Fruit fly (Drosophila melanogaster) whole organism, prepupa: ENCODE results near the gene Vha100-4.

ENCODE experiments used
- CG11294 ChIP-seq: fragments of 200-800 bp; sonication (Bioruptor generic); IDR thresholded peaks from 2 replicates; pipeline ENCODE4 v1.3.6; 2022; ENCODE audit warnings: missing biosample characterization, missing genetic modification characterization
- CG11762 ChIP-seq: fragments of 200-800 bp; sonication (Bioruptor generic); optimal IDR thresholded peaks from 3 replicates; lab custom pipeline; 2016; ENCODE audit warnings: missing biosample characterization, missing genetic modification characterization; ENCODE audit not compliant: insufficient read depth
- CG11902 ChIP-seq: fragments of 200-800 bp; sonication (Bioruptor generic); optimal IDR thresholded peaks from 3 replicates; lab custom pipeline; 2016; ENCODE audit warnings: missing biosample characterization, missing genetic modification characterization
- CG1621 ChIP-seq: fragments of 200-800 bp; sonication (Bioruptor generic); optimal IDR thresholded peaks from 3 replicates; lab custom pipeline; 2018; ENCODE audit warnings: missing biosample characterization, mild to moderate bottlenecking, missing genetic modification characterization
- CG16779 ChIP-seq: fragments of 200-800 bp; sonication (Bioruptor generic); optimal IDR thresholded peaks from 3 replicates; lab custom pipeline; 2017; ENCODE audit warnings: missing biosample characterization, mild to moderate bottlenecking, missing genetic modification characterization
- CG3032 ChIP-seq: fragments of 200-800 bp; optimal IDR thresholded peaks from 2 replicates; lab custom pipeline; 2019; ENCODE audit warnings: missing biosample characterization, mild to moderate bottlenecking, missing genetic modification characterization, moderate library complexity
- CG31627 ChIP-seq: fragments of 200-800 bp; sonication (Bioruptor generic); optimal IDR thresholded peaks from 3 replicates; lab custom pipeline; 2016; ENCODE audit warnings: missing biosample characterization, missing genetic modification characterization
- CG32006 ChIP-seq: fragments of 200-800 bp; sonication (Bioruptor generic); optimal IDR thresholded peaks from 3 replicates; lab custom pipeline; 2017; ENCODE audit warnings: missing biosample characterization, mild to moderate bottlenecking, missing genetic modification characterization
- CG34406 ChIP-seq: fragments of 200-800 bp; sonication (Bioruptor generic); optimal IDR thresholded peaks from 3 replicates; lab custom pipeline; 2016; ENCODE audit warnings: missing biosample characterization, missing genetic modification characterization
- CG4318 ChIP-seq: fragments of 200-800 bp; sonication (Bioruptor generic); optimal IDR thresholded peaks from 3 replicates; lab custom pipeline; 2017; ENCODE audit warnings: missing biosample characterization, mild to moderate bottlenecking, missing genetic modification characterization
- CG6163 ChIP-seq: fragments of 200-800 bp; sonication (Bioruptor generic); IDR thresholded peaks from 3 replicates; pipeline ENCODE4 v1.3.6; 2022; ENCODE audit warnings: missing biosample characterization, missing genetic modification characterization
- CG6276 ChIP-seq: fragments of 200-800 bp; sonication (Bioruptor generic); optimal IDR thresholded peaks from 2 replicates; lab custom pipeline; 2017; ENCODE audit warnings: missing biosample characterization, mild to moderate bottlenecking, missing genetic modification characterization
- CG6792 ChIP-seq: fragments of 200-800 bp; sonication (Bioruptor generic); optimal IDR thresholded peaks from 3 replicates; lab custom pipeline; 2016; ENCODE audit warnings: missing biosample characterization, missing genetic modification characterization
- CG6854 ChIP-seq: fragments of 200-800 bp; sonication (Bioruptor generic); optimal IDR thresholded peaks from 2 replicates; lab custom pipeline; 2017; ENCODE audit warnings: missing biosample characterization, mild to moderate bottlenecking, missing genetic modification characterization
- CG7368 ChIP-seq: fragments of 200-800 bp; sonication (Bioruptor generic); optimal IDR thresholded peaks from 3 replicates; lab custom pipeline; 2016; ENCODE audit warnings: missing biosample characterization, missing genetic modification characterization
- CG8119 ChIP-seq: fragments of 200-800 bp; sonication (Bioruptor generic); IDR thresholded peaks from 3 replicates; pipeline ENCODE4 v1.3.6; 2022; ENCODE audit warnings: missing biosample characterization, missing genetic modification characterization
- CG8319 ChIP-seq: fragments of 200-800 bp; sonication (Bioruptor generic); optimal IDR thresholded peaks from 3 replicates; lab custom pipeline; 2016; ENCODE audit warnings: missing biosample characterization, missing genetic modification characterization
- CG8632 ChIP-seq: fragments of 200-800 bp; sonication (Bioruptor generic); optimal IDR thresholded peaks from 3 replicates; lab custom pipeline; 2016; ENCODE audit warnings: missing biosample characterization, missing genetic modification characterization
- CG9139 ChIP-seq: fragments of 200-800 bp; sonication (Bioruptor generic); optimal IDR thresholded peaks from 3 replicates; lab custom pipeline; 2017; ENCODE audit warnings: missing biosample characterization, mild to moderate bottlenecking, missing genetic modification characterization
- Eip75B ChIP-seq: fragments of 200-800 bp; sonication (Bioruptor generic); optimal IDR thresholded peaks from 3 replicates; lab custom pipeline; 2016; ENCODE audit warnings: missing biosample characterization, missing genetic modification characterization
- Eip78C ChIP-seq: fragments of 200-800 bp; sonication (Bioruptor generic); peaks from one replicate; lab custom pipeline; 2016; ENCODE audit warnings: missing biosample characterization, missing genetic modification characterization
- Eip93F ChIP-seq: fragments of 200-800 bp; sonication (Bioruptor generic); optimal IDR thresholded peaks from 2 replicates; lab custom pipeline; 2016; ENCODE audit warnings: missing biosample characterization, mild to moderate bottlenecking, missing genetic modification characterization
- Ets96B ChIP-seq: fragments of 200-800 bp; optimal IDR thresholded peaks from 2 replicates; lab custom pipeline; 2019; ENCODE audit warnings: missing biosample characterization, mild to moderate bottlenecking, missing genetic modification characterization, moderate library complexity
- Gug ChIP-seq: fragments of 200-800 bp; sonication (Bioruptor generic); IDR thresholded peaks from 2 replicates; pipeline ENCODE4 v1.3.6; 2022; ENCODE audit warnings: missing biosample characterization, missing genetic modification characterization
- Hr39 ChIP-seq: fragments of 200-800 bp; sonication (Bioruptor generic); optimal IDR thresholded peaks from 2 replicates; lab custom pipeline; 2016; ENCODE audit warnings: missing biosample characterization, missing genetic modification characterization
- Hr4 ChIP-seq: fragments of 200-800 bp; sonication (Bioruptor generic); optimal IDR thresholded peaks from 3 replicates; lab custom pipeline; 2016; ENCODE audit warnings: missing biosample characterization, missing genetic modification characterization
- Lpt ChIP-seq: fragments of 200-800 bp; sonication (Bioruptor generic); optimal IDR thresholded peaks from 3 replicates; lab custom pipeline; 2016; ENCODE audit warnings: missing biosample characterization, missing genetic modification characterization
- OdsH ChIP-seq: fragments of 200-800 bp; sonication (Bioruptor generic); optimal IDR thresholded peaks from 3 replicates; lab custom pipeline; 2016; ENCODE audit warnings: missing biosample characterization, missing genetic modification characterization
- Smox ChIP-seq: fragments of 200-800 bp; sonication (Bioruptor generic); optimal IDR thresholded peaks from 3 replicates; lab custom pipeline; 2016; ENCODE audit warnings: missing biosample characterization, missing genetic modification characterization
- Sox102F ChIP-seq: fragments of 200-800 bp; sonication (Bioruptor generic); optimal IDR thresholded peaks from 2 replicates; lab custom pipeline; 2016; ENCODE audit warnings: missing biosample characterization, mild to moderate bottlenecking, missing genetic modification characterization
- Sox14 ChIP-seq: fragments of 200-800 bp; sonication (Bioruptor generic); optimal IDR thresholded peaks from 3 replicates; lab custom pipeline; 2016; ENCODE audit warnings: missing biosample characterization, missing genetic modification characterization
- achi ChIP-seq: fragments of 200-800 bp; sonication (Bioruptor generic); optimal IDR thresholded peaks from 3 replicates; lab custom pipeline; 2016; ENCODE audit warnings: missing biosample characterization, missing genetic modification characterization
- dac ChIP-seq: fragments of 200-800 bp; sonication (Bioruptor generic); optimal IDR thresholded peaks from 2 replicates; lab custom pipeline; 2017; ENCODE audit warnings: missing biosample characterization, mild to moderate bottlenecking, missing genetic modification characterization
- dsx ChIP-seq: fragments of 200-800 bp; optimal IDR thresholded peaks from 3 replicates; lab custom pipeline; 2019; ENCODE audit warnings: missing biosample characterization, mild to moderate bottlenecking, missing genetic modification characterization, moderate library complexity; ENCODE audit not compliant: poor library complexity, severe bottlenecking
- eg ChIP-seq: fragments of 200-800 bp; sonication (Bioruptor generic); IDR thresholded peaks from 3 replicates; pipeline ENCODE4 v1.3.6; 2022; ENCODE audit warnings: missing biosample characterization, missing genetic modification characterization
- esn ChIP-seq: fragments of 200-800 bp; sonication (Bioruptor generic); optimal IDR thresholded peaks from 2 replicates; lab custom pipeline; 2016; ENCODE audit warnings: missing biosample characterization, mild to moderate bottlenecking, missing genetic modification characterization, moderate library complexity
- fd59A ChIP-seq: fragments of 200-800 bp; sonication (Bioruptor generic); optimal IDR thresholded peaks from 2 replicates; lab custom pipeline; 2017; ENCODE audit warnings: missing biosample characterization, mild to moderate bottlenecking, missing genetic modification characterization, missing genetic modification reagents
- fd85E ChIP-seq: fragments of 200-800 bp; sonication (Bioruptor generic); optimal IDR thresholded peaks from 3 replicates; lab custom pipeline; 2016; ENCODE audit warnings: missing biosample characterization, missing genetic modification characterization
- fkh ChIP-seq: fragments of 200-800 bp; sonication (Bioruptor generic); optimal IDR thresholded peaks from 3 replicates; lab custom pipeline; 2017; ENCODE audit warnings: missing biosample characterization, mild to moderate bottlenecking, missing genetic modification characterization, moderate library complexity
- lz ChIP-seq: fragments of 200-800 bp; sonication (Bioruptor generic); optimal IDR thresholded peaks from 3 replicates; lab custom pipeline; 2016; ENCODE audit warnings: missing biosample characterization, missing genetic modification characterization
- net ChIP-seq: fragments of 200-800 bp; sonication (Bioruptor generic); optimal IDR thresholded peaks from 3 replicates; lab custom pipeline; 2016; ENCODE audit warnings: missing biosample characterization, missing genetic modification characterization
- pdm3 ChIP-seq: fragments of 200-800 bp; sonication (Bioruptor generic); optimal IDR thresholded peaks from 3 replicates; lab custom pipeline; 2016; ENCODE audit warnings: missing biosample characterization, missing genetic modification characterization
- ss ChIP-seq, 2 experiments: fragments of 200-800 bp; sonication (Bioruptor generic); optimal IDR thresholded peaks; 2 replicates in 1 of 2; 3 replicates in 1 of 2; lab custom pipeline; 2017 to 2018; ENCODE audit warnings: mild to moderate bottlenecking in 2 of 2, missing biosample characterization in 2 of 2, missing genetic modification characterization in 2 of 2, moderate library complexity in 1 of 2
- svp ChIP-seq: fragments of 200-800 bp; sonication (Bioruptor generic); peaks from one replicate; lab custom pipeline; 2016; ENCODE audit warnings: missing biosample characterization, missing genetic modification characterization
- topi ChIP-seq: fragments of 200-800 bp; sonication (Bioruptor generic); optimal IDR thresholded peaks from 3 replicates; lab custom pipeline; 2016; ENCODE audit warnings: missing biosample characterization, missing genetic modification characterization
- vri ChIP-seq: fragments of 200-800 bp; sonication (Bioruptor generic); optimal IDR thresholded peaks from 3 replicates; lab custom pipeline; 2016; ENCODE audit warnings: missing biosample characterization, mild to moderate bottlenecking, missing genetic modification characterization

Gene Vha100-4

DNA sequence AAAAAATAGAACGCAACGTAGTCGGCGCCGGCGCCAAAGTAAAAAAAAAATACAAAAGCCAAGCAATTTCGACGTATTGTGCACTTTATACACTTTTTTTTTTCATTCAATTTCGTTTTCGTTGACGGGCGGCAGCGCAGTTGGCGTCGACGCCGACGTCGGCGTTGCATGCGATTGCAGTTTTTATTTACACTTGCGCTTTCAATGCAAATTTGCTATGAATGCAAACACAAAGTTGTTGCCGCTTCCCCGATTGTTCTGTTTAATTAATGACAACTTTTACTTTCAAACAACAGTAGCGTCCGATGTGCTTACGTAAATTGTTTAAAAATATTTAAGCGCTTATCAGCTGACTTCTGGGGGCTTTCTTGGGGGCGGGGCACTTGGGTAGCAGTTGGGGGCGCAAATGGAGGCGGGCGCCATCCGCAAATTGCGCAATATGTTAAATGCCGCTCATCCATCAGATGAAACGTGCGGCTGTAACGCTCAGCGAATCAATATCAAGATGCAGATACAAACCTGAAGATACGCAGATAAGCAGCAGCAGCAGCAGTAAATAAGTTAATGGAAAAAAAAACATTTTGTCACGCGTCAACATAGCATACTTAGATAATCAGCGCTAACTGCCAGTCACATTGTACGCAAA lies 48.7 kb upstream of the Vha100-4 start (continued):
- no peak for TF ChIP-seq lz (GFP tag; lab: Kevin White, UChicago)
- no peak for TF ChIP-seq ss (GFP tag; optimal IDR thresholded peaks at IDR 0.05; lab: Kevin White, UChicago)
- no peak for TF ChIP-seq Lpt (GFP tag; lab: Kevin White, UChicago)
- peak; percentile 73 for TF ChIP-seq Eip78C (GFP tag; lab: Kevin White, UChicago)
- TF ChIP-seq CG4318 (GFP tag; lab: Kevin White, UChicago), result no peak
- no peak for TF ChIP-seq topi (GFP tag; lab: Kevin White, UChicago)
- TF ChIP-seq Sox14 (GFP tag; lab: Kevin White, UChicago), result no peak
- TF ChIP-seq OdsH (GFP tag; lab: Kevin White, UChicago), result no peak
- TF ChIP-seq CG6163 (GFP tag; lab: Robert Waterston, UW), result 0 out of 3 replicates have a peak, but pooled peaks have one; percentile 57
- TF ChIP-seq CG1621 (tag; lab: Kevin White, UChicago), result no peak
- no peak for TF ChIP-seq net
- TF ChIP-seq Hr39, result no peak
- TF ChIP-seq CG8319 (GFP tag; lab: Kevin White, UChicago), result no peak
- TF ChIP-seq, all 60 proteins: peak for 8

- TF ChIP-seq CG8632 (peak; percentile 64), Smox (GFP tag; lab: Kevin White, UChicago) (peak; percentile 72), Hr4 (GFP tag; lab: Kevin White, UChicago) (peak; percentile 83), net (peak; percentile 83), CG6276 (peak; percentile 78), OdsH (GFP tag; lab: Kevin White, UChicago) (peak; percentile 74), fd59A (GFP tag; lab: Kevin White, UChicago) (peak; percentile 21), CG8119 (GFP tag; lab: Robert Waterston, UW) (peak; percentile 77), Eip93F (GFP tag; lab: Kevin White, UChicago) (no peak), CG16779 (tag; lab: Kevin White, UChicago) (peak; percentile 34), CG11294 (GFP tag; lab: Robert Waterston, UW) (peak; percentile 65), CG32006 (GFP tag; lab: Kevin White, UChicago) (peak; percentile 88), Eip75B (GFP tag; lab: Kevin White, UChicago) (peak; percentile 63), fkh (GFP tag; lab: Kevin White, UChicago) (peak; percentile 91), Gug (GFP tag; lab: Robert Waterston, UW) (peak; percentile 67), fd85E (GFP tag; lab: Kevin White, UChicago) (no peak), CG6163 (GFP tag; lab: Robert Waterston, UW) (peak; percentile 84), dac (GFP tag; lab: Kevin White, UChicago) (peak; percentile 19), CG6854 (GFP tag; lab: Kevin White, UChicago) (no peak), achi (peak; percentile 72), Ets96B (tag; lab: Kevin White, UChicago) (peak; percentile 76), CG1621 (tag; lab: Kevin White, UChicago) (no peak), Eip78C (GFP tag; lab: Kevin White, UChicago) (peak; percentile 93), CG6792 (GFP tag; lab: Kevin White, UChicago) (peak; percentile 63), vri (peak; percentile 71), CG34406 (GFP tag; lab: Kevin White, UChicago) (peak; percentile 64), pdm3 (GFP tag; lab: Kevin White, UChicago) (peak; percentile 81), topi (GFP tag; lab: Kevin White, UChicago) (peak; percentile 83), eg (GFP tag; lab: Robert Waterston, UW) (peak; percentile 78), Sox102F (peak; percentile 67), svp (peak; percentile 94), Hr39 (peak; percentile 81), CG11902 (GFP tag; lab: Kevin White, UChicago) (peak; percentile 57), CG3032 (tag; lab: Kevin White, UChicago) (no peak), dsx (peak; percentile 24), CG31627 (GFP tag; lab: Kevin White, UChicago) (peak; percentile 73), CG11762 (GFP tag; lab: Kevin White, UChicago) (peak; percentile 64), ss (GFP tag; optimal IDR thresholded peaks at IDR 0.05; lab: Kevin White, UChicago) (no peak), esn (GFP tag; lab: Kevin White, UChicago) (peak; percentile 73), CG7368 (peak; percentile 76), CG9139 (peak; percentile 48)
These were observed 47.2 kb upstream of the Vha100-4 start for dm6 chr3R:18436550-18437362.
